Worm (Caenorhabditis elegans): ENCODE measurements around the gene T21D12.12.

Gene T21D12.12

DNA sequence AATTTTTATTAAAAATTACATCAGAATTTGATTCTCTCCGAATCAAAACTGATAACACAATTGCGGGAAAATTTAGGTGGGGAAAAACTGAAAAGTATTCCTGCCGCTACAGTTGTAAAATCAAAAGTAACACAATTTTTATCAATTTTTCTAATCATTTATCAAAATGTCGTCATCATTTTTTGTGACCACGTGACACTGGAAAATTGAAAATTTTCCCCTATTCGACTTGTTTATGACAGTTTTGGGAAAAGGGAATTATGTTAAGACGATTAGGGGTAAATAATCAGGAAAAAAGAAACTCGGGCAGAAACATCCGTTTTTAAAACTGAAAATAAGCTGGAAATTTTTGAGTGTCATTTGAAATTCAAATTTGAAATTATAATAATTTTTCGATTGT lies 30.6 kb downstream of the T21D12.12 start:
- TF ChIP-seq ham-2 (GFP tag; optimal IDR thresholded peaks at IDR 0.05) (no peak), ceh-43 (GFP tag; optimal IDR thresholded peaks at IDR 0.05) (no peak), pha-4 (tag; optimal IDR thresholded peaks at IDR 0.05) (no peak), snpc-4 (tag; optimal IDR thresholded peaks at IDR 0.05) (no peak), sem-2 (GFP tag; optimal IDR thresholded peaks at IDR 0.05) (no peak), zip-8 (tag; optimal IDR thresholded peaks at IDR 0.05) (no peak), nhr-2 (tag; optimal IDR thresholded peaks at IDR 0.05) (no peak), unc-120 (tag; optimal IDR thresholded peaks at IDR 0.05; ENCODE audit: poor library complexity, severe bottlenecking) (no peak), lsy-2 (tag; optimal IDR thresholded peaks at IDR 0.05) (no peak), elt-1 (tag; optimal IDR thresholded peaks at IDR 0.05; ENCODE audit: borderline replicate concordance, insufficient read depth) (no peak), mep-1 (tag; optimal IDR thresholded peaks at IDR 0.05) (no peak), elt-3 (tag; optimal IDR thresholded peaks at IDR 0.05) (no peak), hlh-1 (tag; optimal IDR thresholded peaks at IDR 0.05) (no peak), sptf-1 (tag; optimal IDR thresholded peaks at IDR 0.05) (no peak), ceh-39 (tag; optimal IDR thresholded peaks at IDR 0.05) (no peak), nhr-76 (tag; optimal IDR thresholded peaks at IDR 0.05) (no peak), nhr-237 (tag; optimal IDR thresholded peaks at IDR 0.05) (no peak), drap-1 (GFP tag; optimal IDR thresholded peaks at IDR 0.05) (no peak), bed-3 (GFP tag; optimal IDR thresholded peaks at IDR 0.05) (no peak)

DNA sequence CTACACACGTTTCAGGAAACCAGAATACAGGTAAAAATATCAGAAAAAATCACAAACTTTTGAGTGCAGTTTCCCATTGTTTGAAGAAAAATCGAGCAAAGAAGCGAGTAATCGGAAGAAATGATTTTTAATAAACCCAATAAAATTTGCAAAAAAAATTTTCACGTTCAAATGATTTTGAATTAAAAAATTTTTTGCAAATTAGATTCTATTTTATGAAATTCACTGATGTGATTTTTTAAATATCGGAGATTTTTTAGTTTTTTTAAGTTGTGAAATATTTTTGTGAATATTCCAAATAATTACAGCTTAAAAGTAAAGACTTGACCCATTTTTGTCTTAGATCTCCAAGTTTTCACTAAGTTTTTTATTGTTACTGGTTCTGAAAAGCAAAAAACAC lies 32.0 kb downstream of the T21D12.12 start, which contains the start of gene pnp-1:
TSS of gene pnp-1 (minus strand) at position 101 of the 400 bp plus-strand sequence.
- TF ChIP-seq mab-5 (tag; optimal IDR thresholded peaks at IDR 0.05), result no peak
- TF ChIP-seq elt-1 (tag; optimal IDR thresholded peaks at IDR 0.05; ENCODE audit: borderline replicate concordance, insufficient read depth), result no peak
- no peak for TF ChIP-seq ceh-43 (GFP tag; optimal IDR thresholded peaks at IDR 0.05)
- TF ChIP-seq ceh-39 (tag; optimal IDR thresholded peaks at IDR 0.05), result no peak
- TF ChIP-seq drap-1 (GFP tag; optimal IDR thresholded peaks at IDR 0.05), result no peak
- no peak for TF ChIP-seq ceh-83 (GFP tag; optimal IDR thresholded peaks at IDR 0.05)
- TF ChIP-seq unc-39 (tag; optimal IDR thresholded peaks at IDR 0.05), result no peak
- no peak for TF ChIP-seq mls-2 (tag; optimal IDR thresholded peaks at IDR 0.05)
- TF ChIP-seq nhr-76 (tag; optimal IDR thresholded peaks at IDR 0.05), result no peak
- TF ChIP-seq ztf-11 (tag; optimal IDR thresholded peaks at IDR 0.05), result no peak
- no peak for TF ChIP-seq elt-3 (tag; optimal IDR thresholded peaks at IDR 0.05)
- TF ChIP-seq flh-1 (GFP tag; optimal IDR thresholded peaks at IDR 0.05), result no peak
- TF ChIP-seq nhr-2 (tag; optimal IDR thresholded peaks at IDR 0.05), result no peak
- TF ChIP-seq M03D4.4 (tag; optimal IDR thresholded peaks at IDR 0.05), result no peak
- no peak for TF ChIP-seq lin-32 (GFP tag; optimal IDR thresholded peaks at IDR 0.05)
- TF ChIP-seq bed-3 (GFP tag; optimal IDR thresholded peaks at IDR 0.05), result no peak
- no peak for TF ChIP-seq pha-4 (tag; optimal IDR thresholded peaks at IDR 0.05)
- no peak for TF ChIP-seq nhr-237 (tag; optimal IDR thresholded peaks at IDR 0.05)
- no peak for TF ChIP-seq ham-2 (GFP tag; optimal IDR thresholded peaks at IDR 0.05)

DNA sequence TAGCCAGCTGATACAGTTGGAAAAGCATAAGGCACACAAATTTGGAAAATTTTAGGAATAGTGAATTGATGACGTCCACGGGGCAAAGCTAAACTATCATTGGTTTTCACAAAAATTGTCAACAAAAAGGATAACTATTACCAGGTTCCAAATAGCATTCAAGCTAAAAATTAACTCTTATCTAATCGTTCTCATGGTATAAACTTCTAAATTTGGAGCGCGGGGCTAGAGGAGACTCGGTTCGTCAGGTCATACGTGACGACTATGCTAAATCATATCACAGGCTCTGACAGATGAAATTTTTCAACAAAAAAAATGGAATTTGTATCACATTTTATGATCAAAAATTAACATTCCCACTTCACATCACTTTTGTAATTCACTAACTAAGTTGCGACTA lies 32.9 kb downstream of the T21D12.12 start:
- TF ChIP-seq unc-120 (tag; optimal IDR thresholded peaks at IDR 0.05; ENCODE audit: poor library complexity, severe bottlenecking) (no peak), mep-1 (tag; optimal IDR thresholded peaks at IDR 0.05) (no peak), pha-4 (tag; optimal IDR thresholded peaks at IDR 0.05) (no peak), sem-2 (GFP tag; optimal IDR thresholded peaks at IDR 0.05) (no peak), ceh-83 (GFP tag; optimal IDR thresholded peaks at IDR 0.05) (no peak), flh-1 (GFP tag; optimal IDR thresholded peaks at IDR 0.05) (no peak), ces-1 (GFP tag; optimal IDR thresholded peaks at IDR 0.05) (no peak), elt-3 (tag; optimal IDR thresholded peaks at IDR 0.05) (no peak), drap-1 (GFP tag; optimal IDR thresholded peaks at IDR 0.05) (no peak), lin-13 (tag; optimal IDR thresholded peaks at IDR 0.05) (no peak), ceh-39 (tag; optimal IDR thresholded peaks at IDR 0.05) (no peak), nhr-2 (tag; optimal IDR thresholded peaks at IDR 0.05) (no peak), ceh-43 (GFP tag; optimal IDR thresholded peaks at IDR 0.05) (no peak), mab-5 (tag; optimal IDR thresholded peaks at IDR 0.05) (no peak), sptf-1 (tag; optimal IDR thresholded peaks at IDR 0.05) (no peak), cnd-1 (tag; optimal IDR thresholded peaks at IDR 0.05) (no peak), blmp-1 (tag; optimal IDR thresholded peaks at IDR 0.05) (no peak)

- TF ChIP-seq snpc-4 (tag; optimal IDR thresholded peaks at IDR 0.05) (no peak), tbx-8 (GFP tag; optimal IDR thresholded peaks at IDR 0.05) (no peak), unc-62 (GFP tag; optimal IDR thresholded peaks at IDR 0.05) (no peak), unc-120 (tag; optimal IDR thresholded peaks at IDR 0.05; ENCODE audit: poor library complexity, severe bottlenecking) (no peak), flh-1 (GFP tag; optimal IDR thresholded peaks at IDR 0.05) (no peak), lin-32 (GFP tag; optimal IDR thresholded peaks at IDR 0.05) (no peak), hlh-1 (tag; optimal IDR thresholded peaks at IDR 0.05) (no peak), mab-5 (tag; optimal IDR thresholded peaks at IDR 0.05) (no peak), nhr-12 (tag; optimal IDR thresholded peaks at IDR 0.05) (no peak), ces-1 (GFP tag; optimal IDR thresholded peaks at IDR 0.05) (no peak), nhr-237 (tag; optimal IDR thresholded peaks at IDR 0.05) (no peak), lsy-2 (tag; optimal IDR thresholded peaks at IDR 0.05) (no peak), ztf-11 (tag; optimal IDR thresholded peaks at IDR 0.05) (no peak), ham-2 (GFP tag; optimal IDR thresholded peaks at IDR 0.05) (no peak), M03D4.4 (tag; optimal IDR thresholded peaks at IDR 0.05) (no peak), ceh-39 (tag; optimal IDR thresholded peaks at IDR 0.05) (no peak), nhr-76 (tag; optimal IDR thresholded peaks at IDR 0.05) (no peak), elt-1 (tag; optimal IDR thresholded peaks at IDR 0.05; ENCODE audit: borderline replicate concordance, insufficient read depth) (no peak), lin-13 (tag; optimal IDR thresholded peaks at IDR 0.05) (no peak), elt-3 (tag; optimal IDR thresholded peaks at IDR 0.05) (no peak)
Observed at ce11 chrIV:300307-300706, 34.1 kb downstream of the T21D12.12 start.
